Fruit fly (Drosophila melanogaster): ENCODE results near the gene CG8927.

CG8927 gene

DNA sequence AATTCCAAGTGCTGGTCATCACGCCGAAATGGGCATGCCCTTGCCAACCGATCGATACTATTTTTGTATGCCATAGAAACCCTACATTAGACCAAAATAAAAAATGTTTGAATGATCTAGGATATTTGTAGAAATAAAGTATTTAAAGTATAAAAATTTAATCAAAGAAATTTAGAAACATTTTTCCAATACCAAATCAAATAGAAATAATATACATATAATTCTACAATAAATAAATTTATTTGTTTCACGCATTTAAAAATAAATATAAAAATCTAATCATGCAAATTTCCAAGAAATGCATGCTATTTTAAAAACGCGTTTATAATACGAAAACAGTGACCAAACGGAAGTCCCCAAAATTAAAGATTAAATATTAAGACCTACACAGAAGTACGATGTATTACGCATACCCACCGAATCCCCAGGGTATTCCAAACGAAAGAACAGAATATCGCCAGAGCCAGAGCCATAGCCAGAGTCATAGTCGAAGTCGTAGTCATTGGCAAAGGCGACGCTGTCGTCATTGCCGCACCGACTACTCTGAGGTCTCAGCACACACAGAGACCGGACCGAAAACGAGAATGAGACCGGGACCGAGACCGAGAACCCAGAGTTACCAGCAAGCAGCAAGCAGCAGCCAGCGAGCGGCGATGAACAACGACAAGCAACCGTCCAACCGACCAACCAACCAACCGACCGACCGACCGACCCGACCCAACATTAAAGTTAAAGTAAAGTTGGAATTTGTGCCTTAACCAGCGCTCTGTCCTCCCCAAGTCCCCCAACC lies 28.3 kb downstream of the CG8927 start (continued):
- TF ChIP-seq nerfin-2 (GFP tag; IDR thresholded peaks at IDR 0.05; ENCODE audit: partially characterized antibody): no peak
- no peak for TF ChIP-seq CG10959 (GFP tag; IDR thresholded peaks at IDR 0.05)
- 0 out of 2 replicates have a peak, but pooled peaks have one; percentile 18 for TF ChIP-seq Taf1 (GFP tag; IDR thresholded peaks at IDR 0.05)
- TF ChIP-seq Max (GFP tag; optimal IDR thresholded peaks at IDR 0.05): peak; percentile 26
- TF ChIP-seq sob (GFP tag; IDR thresholded peaks at IDR 0.05): peak; percentile 41
- TF ChIP-seq unc-4 (GFP tag; IDR thresholded peaks at IDR 0.05; ENCODE audit: partially characterized antibody): no peak
- TF ChIP-seq ranshi (GFP tag; IDR thresholded peaks at IDR 0.05): peak; percentile 7; the same call in 1 of the 2 replicates
- TF ChIP-seq Deaf1 (tag; optimal IDR thresholded peaks at IDR 0.05): peak; percentile 73
- TF ChIP-seq gt (GFP tag; IDR thresholded peaks at IDR 0.05): no peak
- peak; percentile 26 for TF ChIP-seq CG17385 (GFP tag; optimal IDR thresholded peaks at IDR 0.05)
- no peak for TF ChIP-seq ssp (GFP tag; IDR thresholded peaks at IDR 0.05)
- no peak for TF ChIP-seq pfk (GFP tag; optimal IDR thresholded peaks at IDR 0.05)
- peak; percentile 53 for TF ChIP-seq Oli (tag; optimal IDR thresholded peaks at IDR 0.05)
- TF ChIP-seq Rfx (GFP tag; IDR thresholded peaks at IDR 0.05): peak; percentile 31; the same call in 1 of the 2 replicates
- peak; percentile 22 for TF ChIP-seq mirr (GFP tag; optimal IDR thresholded peaks at IDR 0.05)
- peak; percentile 62 for TF ChIP-seq Ssrp (tag; optimal IDR thresholded peaks at IDR 0.05)
- peak; percentile 60 for TF ChIP-seq CG15269 (tag; optimal IDR thresholded peaks at IDR 0.05)
- no peak for TF ChIP-seq dati (GFP tag; IDR thresholded peaks at IDR 0.05)
- TF ChIP-seq MBD-R2 (GFP tag; IDR thresholded peaks at IDR 0.05): no peak; the same call in 1 of the 2 replicates
- TF ChIP-seq CG8944 (GFP tag; optimal IDR thresholded peaks at IDR 0.05): no peak
- TF ChIP-seq CG7745 (tag; optimal IDR thresholded peaks at IDR 0.05): no peak
- peak; percentile 39 for TF ChIP-seq Hmr (GFP tag; optimal IDR thresholded peaks at IDR 0.05)
- no peak for TF ChIP-seq CG15011 (GFP tag; optimal IDR thresholded peaks at IDR 0.05)
- TF ChIP-seq tio (GFP tag; optimal IDR thresholded peaks at IDR 0.05): peak; percentile 33
- TF ChIP-seq CG11696 (GFP tag; IDR thresholded peaks at IDR 0.05): peak; percentile 37; the same call in 1 of the 2 replicates
- TF ChIP-seq tll (GFP tag; optimal IDR thresholded peaks at IDR 0.05): no peak
- TF ChIP-seq D19B (GFP tag; optimal IDR thresholded peaks at IDR 0.05): peak; percentile 72
- peak; percentile 20 for TF ChIP-seq az2 (GFP tag; optimal IDR thresholded peaks at IDR 0.05)
- TF ChIP-seq hb (GFP tag; IDR thresholded peaks at IDR 0.05; ENCODE audit: partially characterized antibody): no peak
- TF ChIP-seq CG30431 (GFP tag; optimal IDR thresholded peaks at IDR 0.05): peak; percentile 34
- no peak for TF ChIP-seq chif (GFP tag; optimal IDR thresholded peaks at IDR 0.05)
- peak; percentile 3; the same call in 1 of the 2 replicates for TF ChIP-seq sisA (GFP tag; IDR thresholded peaks at IDR 0.05)
- TF ChIP-seq gem (tag; optimal IDR thresholded peaks at IDR 0.05): peak; percentile 81

DNA sequence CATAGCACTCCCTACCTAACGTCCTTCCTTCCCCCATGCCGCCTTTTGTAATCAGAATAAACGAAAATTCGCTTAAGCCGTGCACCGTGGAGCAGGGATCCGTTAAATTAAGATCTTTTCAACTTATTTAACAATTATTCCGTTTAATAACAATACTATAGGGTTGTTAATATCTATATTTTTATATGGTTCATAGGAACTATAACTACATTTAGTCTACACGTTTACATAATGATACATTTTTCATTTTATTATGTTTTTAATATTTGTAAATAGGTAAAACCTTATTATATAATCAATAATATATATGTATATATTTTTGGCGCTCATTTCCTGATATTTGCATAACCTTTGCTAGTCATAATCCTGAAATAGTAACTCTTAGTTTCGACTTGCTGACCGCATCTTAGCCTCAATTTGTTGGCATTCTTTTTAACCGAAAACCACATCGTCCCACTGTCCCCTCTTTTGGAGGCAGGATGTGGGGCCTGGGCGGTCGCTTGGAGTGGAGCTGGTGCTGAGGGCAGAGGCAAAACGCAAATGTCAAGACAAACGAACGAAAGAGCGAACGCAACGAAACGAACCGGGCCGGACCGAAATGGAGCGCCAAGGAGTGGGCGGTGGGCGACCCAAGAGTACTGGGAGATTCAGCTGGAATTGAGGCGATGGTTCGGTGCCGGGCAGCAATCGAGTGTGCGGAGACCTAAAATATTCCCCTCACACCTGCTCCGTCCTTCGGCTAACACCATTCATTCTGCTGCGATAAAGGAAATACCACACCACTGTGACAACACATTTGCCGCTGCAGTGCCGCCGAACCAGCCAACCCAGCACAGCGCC lies 29.1 kb downstream of the CG8927 start:
- TF ChIP-seq stc (GFP tag; IDR thresholded peaks at IDR 0.05): no peak
- TF ChIP-seq CG17612 (GFP tag; IDR thresholded peaks at IDR 0.05): no peak
- TF ChIP-seq CG31224 (GFP tag; IDR thresholded peaks at IDR 0.05): no peak
- peak; percentile 40; the same call in 1 of the 2 replicates for TF ChIP-seq Atf6 (GFP tag; IDR thresholded peaks at IDR 0.05)
- TF ChIP-seq salm (tag; optimal IDR thresholded peaks at IDR 0.05): no peak
- peak; percentile 14; the same call in 1 of the 4 replicates for TF ChIP-seq Gug (GFP tag; IDR thresholded peaks at IDR 0.05)
- peak; percentile 40 for TF ChIP-seq Sox102F (GFP tag; optimal IDR thresholded peaks at IDR 0.05)
- no peak for TF ChIP-seq CG1529 (GFP tag; optimal IDR thresholded peaks at IDR 0.05)
- peak; percentile 64 for TF ChIP-seq gem (tag; optimal IDR thresholded peaks at IDR 0.05)
- no peak for TF ChIP-seq GATAe (GFP tag; conservative IDR thresholded peaks at IDR 0.05)
- TF ChIP-seq CG12236 (GFP tag; optimal IDR thresholded peaks at IDR 0.05): no peak
- TF ChIP-seq CG16813 (GFP tag; IDR thresholded peaks at IDR 0.05; ENCODE audit: partially characterized antibody): no peak
- no peak for TF ChIP-seq crc (GFP tag; optimal IDR thresholded peaks at IDR 0.05)
- peak; percentile 75 for TF ChIP-seq Meics (GFP tag; optimal IDR thresholded peaks at IDR 0.05)
- no peak for TF ChIP-seq trem (tag; optimal IDR thresholded peaks at IDR 0.05)
- TF ChIP-seq Fer3 (tag; optimal IDR thresholded peaks at IDR 0.05): peak; percentile 8
